Fruit fly (Drosophila melanogaster) whole organism, embryonic: Measurements from ENCODE around the gene Spn27A.

Experiments
- Ada2b ChIP-seq: fragments of 200-800 bp; sonication (Bioruptor generic); IDR thresholded peaks from 2 replicates; pipeline ENCODE4 v1.3.6; 2022; ENCODE audit warnings: missing biosample characterization, missing genetic modification characterization
- Antp ChIP-seq: fragments of 200-800 bp; sonication (Bioruptor generic); optimal IDR thresholded peaks from 3 replicates; lab custom pipeline; 2016; ENCODE audit warnings: missing biosample characterization, missing genetic modification characterization
- CG10267 ChIP-seq: fragments of 200-800 bp; sonication (Bioruptor generic); optimal IDR thresholded peaks from 2 replicates; lab custom pipeline; 2018; ENCODE audit warnings: missing biosample characterization, mild to moderate bottlenecking, missing genetic modification characterization, moderate library complexity
- CG10654 ChIP-seq: fragments of 200-800 bp; sonication (Bioruptor generic); optimal IDR thresholded peaks from 2 replicates; lab custom pipeline; 2016; ENCODE audit warnings: missing biosample characterization, missing genetic modification characterization
- CG10959 ChIP-seq: fragments of 200-800 bp; sonication (Bioruptor generic); IDR thresholded peaks from 2 replicates; pipeline ENCODE4 v1.3.6; 2022; ENCODE audit warnings: missing biosample characterization, missing genetic modification characterization
- CG10979 ChIP-seq: fragments of 200-800 bp; sonication (Bioruptor generic); optimal IDR thresholded peaks from 2 replicates; lab custom pipeline; 2018; ENCODE audit warnings: missing biosample characterization, mild to moderate bottlenecking, missing genetic modification characterization, moderate library complexity
- CG14710 ChIP-seq: fragments of 200-800 bp; sonication (Bioruptor generic); optimal IDR thresholded peaks from 3 replicates; lab custom pipeline; 2019; ENCODE audit warnings: missing biosample characterization, mild to moderate bottlenecking, missing genetic modification characterization, moderate library complexity
- CG1603 ChIP-seq: fragments of 200-800 bp; sonication (Bioruptor generic); optimal IDR thresholded peaks from 2 replicates; lab custom pipeline; 2019; ENCODE audit warnings: missing biosample characterization, mild to moderate bottlenecking, missing genetic modification characterization, moderate library complexity
- CG17359 ChIP-seq: fragments of 200-800 bp; sonication (Bioruptor generic); optimal IDR thresholded peaks from 3 replicates; lab custom pipeline; 2018; ENCODE audit warnings: missing biosample characterization, mild to moderate bottlenecking, missing genetic modification characterization, moderate library complexity
- CG1792 ChIP-seq: fragments of 200-800 bp; sonication (Bioruptor generic); optimal IDR thresholded peaks from 2 replicates; lab custom pipeline; 2016; ENCODE audit warnings: missing biosample characterization, missing genetic modification characterization
- CG18262 ChIP-seq: fragments of 200-800 bp; optimal IDR thresholded peaks from 3 replicates; lab custom pipeline; 2019; ENCODE audit warnings: missing biosample characterization, mild to moderate bottlenecking, missing genetic modification characterization, moderate library complexity
- CG2199 ChIP-seq: fragments of 200-800 bp; sonication (Bioruptor generic); IDR thresholded peaks from 3 replicates; pipeline ENCODE4 v1.3.6; 2022; ENCODE audit warnings: missing biosample characterization, missing genetic modification characterization
- CG2875 ChIP-seq: fragments of 200-800 bp; sonication (Bioruptor generic); optimal IDR thresholded peaks from 2 replicates; lab custom pipeline; 2017; ENCODE audit warnings: missing biosample characterization, mild to moderate bottlenecking, missing genetic modification characterization, missing genetic modification reagents
- CG3163 ChIP-seq: fragments of 200-800 bp; sonication (Bioruptor generic); optimal IDR thresholded peaks from 3 replicates; lab custom pipeline; 2016; ENCODE audit warnings: missing biosample characterization, missing genetic modification characterization
- CG42726 ChIP-seq: fragments of 200-800 bp; sonication (Bioruptor generic); IDR thresholded peaks from 2 replicates; pipeline ENCODE4 v1.3.6; 2022; ENCODE audit warnings: missing biosample characterization, missing genetic modification characterization; ENCODE audit not compliant: partially characterized antibody
- CG4360 ChIP-seq: fragments of 200-800 bp; sonication (Bioruptor generic); IDR thresholded peaks from 2 replicates; pipeline ENCODE4 v1.3.6; 2022; ENCODE audit warnings: missing biosample characterization, missing genetic modification characterization
- CG6791 ChIP-seq: fragments of 200-800 bp; sonication (Bioruptor generic); IDR thresholded peaks from 3 replicates; pipeline ENCODE4 v1.3.6; 2022; ENCODE audit warnings: missing biosample characterization, missing genetic modification characterization; ENCODE audit not compliant: partially characterized antibody
- CG6813 ChIP-seq: fragments of 200-800 bp; sonication (Bioruptor generic); optimal IDR thresholded peaks from 2 replicates; lab custom pipeline; 2017; ENCODE audit warnings: missing biosample characterization, missing genetic modification characterization, mild to moderate bottlenecking, moderate library complexity, missing genetic modification reagents
- CG8089 ChIP-seq: fragments of 200-800 bp; sonication (Bioruptor generic); optimal IDR thresholded peaks from 3 replicates; lab custom pipeline; 2016; ENCODE audit warnings: missing biosample characterization, missing genetic modification characterization
- CG8388 ChIP-seq: fragments of 200-800 bp; sonication (Bioruptor generic); optimal IDR thresholded peaks from 2 replicates; lab custom pipeline; 2019; ENCODE audit warnings: missing biosample characterization, mild to moderate bottlenecking, missing genetic modification characterization, moderate library complexity
- CG9727 ChIP-seq: fragments of 200-800 bp; sonication (Bioruptor generic); optimal IDR thresholded peaks from 3 replicates; lab custom pipeline; 2017; ENCODE audit warnings: missing biosample characterization, mild to moderate bottlenecking, missing genetic modification characterization
- CG9797 ChIP-seq: fragments of 200-800 bp; sonication (Bioruptor generic); optimal IDR thresholded peaks from 3 replicates; lab custom pipeline; 2018; ENCODE audit warnings: missing biosample characterization, mild to moderate bottlenecking, missing genetic modification characterization
- Doc3 ChIP-seq: fragments of 200-800 bp; sonication (Bioruptor generic); IDR thresholded peaks from 3 replicates; pipeline ENCODE4 v1.3.6; 2022; ENCODE audit warnings: missing biosample characterization, missing genetic modification characterization; ENCODE audit not compliant: partially characterized antibody
- Fer2 ChIP-seq: fragments of 200-800 bp; sonication (Bioruptor generic); optimal IDR thresholded peaks from 2 replicates; lab custom pipeline; 2018; ENCODE audit warnings: missing biosample characterization, mild to moderate bottlenecking, missing genetic modification characterization, moderate library complexity
- Hr51 ChIP-seq, 2 experiments: fragments of 200-800 bp; sonication (Bioruptor generic); optimal IDR thresholded peaks; 2 replicates in 1 of 2; 3 replicates in 1 of 2; lab custom pipeline; 2016 to 2018; ENCODE audit warnings: missing biosample characterization in 2 of 2, missing genetic modification characterization in 2 of 2, mild to moderate bottlenecking in 1 of 2, moderate library complexity in 1 of 2
- Jarid2 ChIP-seq: fragments of 200-800 bp; sonication (Bioruptor generic); optimal IDR thresholded peaks from 3 replicates; lab custom pipeline; 2017; ENCODE audit warnings: mild to moderate bottlenecking, missing biosample characterization, missing genetic modification reagents, missing genetic modification characterization
- Med ChIP-seq: fragments of 200-800 bp; sonication (Bioruptor generic); peaks from one replicate; lab custom pipeline; 2016; ENCODE audit warnings: missing biosample characterization, missing genetic modification characterization, mild to moderate bottlenecking, inconsistent platforms, moderate library complexity
- Nf-YB ChIP-seq: fragments of 200-800 bp; sonication (Bioruptor generic); optimal IDR thresholded peaks from 3 replicates; lab custom pipeline; 2019; ENCODE audit warnings: missing biosample characterization, mild to moderate bottlenecking, missing genetic modification characterization, moderate library complexity
- Pdp1 ChIP-seq, 2 experiments: fragments of 200-800 bp; sonication (Bioruptor generic); optimal IDR thresholded peaks; 3 replicates each; lab custom pipeline; 2016; ENCODE audit warnings: missing biosample characterization in 2 of 2, missing genetic modification characterization in 2 of 2, mild to moderate bottlenecking in 1 of 2, moderate library complexity in 1 of 2
- Rx ChIP-seq: fragments of 200-800 bp; sonication (Bioruptor generic); IDR thresholded peaks from 2 replicates; pipeline ENCODE4 v1.3.6; 2022; ENCODE audit warnings: missing biosample characterization, missing genetic modification characterization
- Sox102F ChIP-seq: fragments of 200-800 bp; sonication (Bioruptor generic); optimal IDR thresholded peaks from 2 replicates; lab custom pipeline; 2018; ENCODE audit warnings: missing biosample characterization, mild to moderate bottlenecking, missing genetic modification characterization, moderate library complexity
- bab2 ChIP-seq: fragments of 200-800 bp; sonication (Bioruptor generic); optimal IDR thresholded peaks from 2 replicates; lab custom pipeline; 2016; ENCODE audit warnings: missing biosample characterization, missing genetic modification characterization
- cg ChIP-seq: fragments of 200-800 bp; sonication (Bioruptor generic); optimal IDR thresholded peaks from 3 replicates; lab custom pipeline; 2019; ENCODE audit warnings: missing biosample characterization, mild to moderate bottlenecking, missing genetic modification characterization, moderate library complexity
- fd96Cb ChIP-seq: fragments of 200-800 bp; sonication (Bioruptor generic); optimal IDR thresholded peaks from 2 replicates; lab custom pipeline; 2018; ENCODE audit warnings: missing biosample characterization, mild to moderate bottlenecking, missing genetic modification characterization, moderate library complexity
- fu2 ChIP-seq: fragments of 200-800 bp; sonication (Bioruptor generic); optimal IDR thresholded peaks from 2 replicates; lab custom pipeline; 2016; ENCODE audit warnings: missing biosample characterization, missing genetic modification characterization
- gem ChIP-seq: fragments of 200-800 bp; sonication (Bioruptor generic); optimal IDR thresholded peaks from 2 replicates; lab custom pipeline; 2019; ENCODE audit warnings: missing biosample characterization, mild to moderate bottlenecking, missing genetic modification characterization, moderate library complexity
- gfzf ChIP-seq: fragments of 200-800 bp; sonication (Bioruptor generic); optimal IDR thresholded peaks from 2 replicates; lab custom pipeline; 2016; ENCODE audit warnings: missing biosample characterization, mild to moderate bottlenecking, missing genetic modification characterization, moderate library complexity
- gt ChIP-seq: fragments of 200-800 bp; sonication (Bioruptor generic); IDR thresholded peaks from 2 replicates; pipeline ENCODE4 v1.3.6; 2022; ENCODE audit warnings: missing biosample characterization, missing genetic modification characterization
- odd ChIP-seq: fragments of 200-800 bp; sonication (Bioruptor generic); optimal IDR thresholded peaks from 2 replicates; lab custom pipeline; 2017; ENCODE audit warnings: missing biosample characterization, mild to moderate bottlenecking, missing genetic modification characterization
- org-1 ChIP-seq: fragments of 200-800 bp; sonication (Bioruptor generic); optimal IDR thresholded peaks from 2 replicates; lab custom pipeline; 2017; ENCODE audit warnings: missing biosample characterization, missing genetic modification characterization
- phol ChIP-seq: fragments of 200-800 bp; sonication (Bioruptor generic); optimal IDR thresholded peaks from 3 replicates; lab custom pipeline; 2018; ENCODE audit warnings: missing biosample characterization, mild to moderate bottlenecking, missing genetic modification characterization, moderate library complexity
- pnt ChIP-seq: fragments of 200-800 bp; sonication (Bioruptor generic); optimal IDR thresholded peaks from 3 replicates; lab custom pipeline; 2016; ENCODE audit warnings: missing biosample characterization, missing genetic modification characterization
- pum ChIP-seq: fragments of 200-800 bp; sonication (Bioruptor generic); optimal IDR thresholded peaks from 2 replicates; lab custom pipeline; 2016; ENCODE audit warnings: missing biosample characterization, missing genetic modification characterization
- row ChIP-seq: fragments of 200-800 bp; sonication (Bioruptor generic); IDR thresholded peaks from 3 replicates; pipeline ENCODE4 v1.3.6; 2022; ENCODE audit warnings: missing biosample characterization, missing genetic modification characterization
- sens ChIP-seq: fragments of 200-800 bp; sonication (Bioruptor generic); peaks from one replicate; lab custom pipeline; 2016; ENCODE audit warnings: missing biosample characterization, missing genetic modification characterization
- trem ChIP-seq: fragments of 200-800 bp; optimal IDR thresholded peaks from 3 replicates; lab custom pipeline; 2019; ENCODE audit warnings: missing biosample characterization, mild to moderate bottlenecking, missing genetic modification characterization, moderate library complexity
- ttk ChIP-seq: fragments of 200-800 bp; sonication (Bioruptor generic); IDR thresholded peaks from 2 replicates; pipeline ENCODE4 v2.1.2; 2022; ENCODE audit warnings: missing biosample characterization, missing genetic modification characterization
- z ChIP-seq: fragments of 200-800 bp; sonication (Bioruptor generic); IDR thresholded peaks from 3 replicates; pipeline ENCODE4 v1.3.6; 2022; ENCODE audit warnings: missing biosample characterization, missing genetic modification characterization

The Spn27A gene

DNA sequence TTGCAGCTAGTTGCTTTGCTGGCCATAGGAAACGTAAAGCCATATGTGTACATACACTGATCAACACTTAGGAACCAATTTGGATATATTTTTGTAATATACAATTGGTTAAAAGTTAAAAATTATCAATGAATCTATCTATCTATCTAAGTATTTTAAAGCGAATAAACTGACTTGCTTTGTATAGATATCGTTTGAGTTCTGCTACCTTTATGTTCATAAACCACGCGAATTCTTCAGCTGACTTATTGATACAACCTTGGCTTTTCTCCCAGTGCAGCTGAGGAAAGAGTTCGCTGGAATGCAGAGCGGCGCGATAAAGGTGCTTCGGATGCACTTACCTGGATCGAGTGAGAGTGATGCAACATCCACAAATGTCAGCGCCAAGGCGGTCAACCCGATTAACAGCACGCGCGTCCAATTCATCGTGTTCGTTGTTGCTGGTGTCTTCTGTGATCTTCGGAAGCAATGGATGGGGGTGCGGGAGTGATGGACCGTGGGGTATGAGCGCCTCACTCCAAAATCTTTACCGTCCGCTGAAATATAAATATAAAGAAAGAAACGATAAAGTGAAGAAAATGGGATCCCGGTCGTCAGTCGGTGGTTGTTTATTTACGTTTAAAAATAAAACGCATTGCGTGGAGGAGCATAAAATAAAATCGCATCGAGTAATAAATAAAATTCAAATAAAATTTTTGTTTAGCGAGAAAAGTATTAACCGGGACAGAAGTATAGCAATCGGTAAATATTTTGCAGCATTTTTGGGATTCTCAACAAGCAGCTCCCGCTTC is 28.5 kb upstream of the Spn27A start (continued):
- TF ChIP-seq Antp (GFP tag; lab: Kevin White, UChicago): no peak
- TF ChIP-seq Rx: 0 out of 2 replicates have a peak, but pooled peaks have one; percentile 14
- TF ChIP-seq CG10654: no peak
- 0 out of 3 replicates have a peak, but pooled peaks have one; percentile 28 for TF ChIP-seq CG2199 (GFP tag; lab: Robert Waterston, UW)
- TF ChIP-seq pum: no peak
- no peak for TF ChIP-seq ttk (GFP tag; lab: Robert Waterston, UW)
- TF ChIP-seq phol: peak; percentile 33
- peak; percentile 59 for TF ChIP-seq sens (GFP tag; lab: Kevin White, UChicago)
- peak in 1 of 2 experiments; percentile 66 for TF ChIP-seq Pdp1 (GFP tag; optimal IDR thresholded peaks at IDR 0.05; lab: Kevin White, UChicago)
- TF ChIP-seq CG8388 (GFP tag; lab: Kevin White, UChicago): peak; percentile 5
- no peak for TF ChIP-seq odd (GFP tag; lab: Kevin White, UChicago)
- TF ChIP-seq cg (GFP tag; lab: Kevin White, UChicago): no peak
- TF ChIP-seq Sox102F (GFP tag; lab: Kevin White, UChicago): peak; percentile 32
- TF ChIP-seq gfzf (GFP tag; lab: Kevin White, UChicago): no peak
- peak; percentile 2 for TF ChIP-seq fd96Cb (tag; lab: Kevin White, UChicago)
- TF ChIP-seq row (GFP tag; lab: Robert Waterston, UW): 0 out of 3 replicates have a peak, but pooled peaks have one; percentile 28
- TF ChIP-seq CG42726: no peak
- TF ChIP-seq Hr51 (GFP tag; optimal IDR thresholded peaks at IDR 0.05; lab: Kevin White, UChicago): peak in 1 of 2 experiments; percentile 4
- peak; percentile 31 for TF ChIP-seq CG17359
- peak; percentile 26 for TF ChIP-seq Med (GFP tag; lab: Kevin White, UChicago)
- TF ChIP-seq gem: peak; percentile 37
- TF ChIP-seq CG10267 (tag; lab: Kevin White, UChicago): peak; percentile 6
- TF ChIP-seq CG10979 (tag; lab: Kevin White, UChicago): peak; percentile 30
- TF ChIP-seq, all 482 proteins: peak for 32

DNA sequence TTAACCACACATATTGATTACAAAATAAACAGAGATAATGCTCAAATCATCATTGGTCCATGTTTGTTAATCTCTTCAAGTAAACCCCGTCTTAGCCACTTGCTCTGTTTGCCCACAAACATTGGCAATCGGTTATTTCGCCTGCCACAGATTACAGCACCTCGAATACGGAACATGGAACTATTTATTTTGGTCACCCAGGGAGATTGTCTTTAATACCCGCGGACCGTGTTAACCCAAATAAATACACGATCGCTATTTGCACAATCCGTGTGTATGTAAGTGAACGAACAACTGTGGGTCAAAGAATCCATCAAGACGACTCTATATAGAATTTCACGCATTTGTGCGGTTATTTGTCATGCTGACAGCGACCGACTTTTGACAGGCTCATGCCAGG is 27.6 kb upstream of the Spn27A start:
- TF ChIP-seq CG9797 (GFP tag; lab: Kevin White, UChicago) (no peak), CG9727 (GFP tag; lab: Kevin White, UChicago) (peak; percentile 85), Ada2b (GFP tag; lab: Robert Waterston, UW) (no peak), bab2 (peak; percentile 54), Med (GFP tag; lab: Kevin White, UChicago) (peak; percentile 84), Nf-YB (GFP tag; lab: Kevin White, UChicago) (peak; percentile 37), org-1 (GFP tag; lab: Kevin White, UChicago) (peak; percentile 73), z (GFP tag; lab: Robert Waterston, UW) (no peak), Doc3 (GFP tag; lab: Robert Waterston, UW) (no peak), CG14710 (tag; lab: Kevin White, UChicago) (peak; percentile 57), CG4360 (GFP tag; lab: Robert Waterston, UW) (peak; percentile 45), Jarid2 (GFP tag; lab: Kevin White, UChicago) (no peak), trem (tag; lab: Kevin White, UChicago) (peak; percentile 5), CG18262 (peak; percentile 43), CG3163 (GFP tag; lab: Kevin White, UChicago) (peak; percentile 8), Fer2 (no peak), CG2875 (peak; percentile 53), pnt (peak; percentile 6), CG1792 (peak; percentile 44), CG6813 (GFP tag; lab: Kevin White, UChicago) (peak; percentile 82), CG10959 (GFP tag; lab: Robert Waterston, UW) (0 out of 2 replicates have a peak, but pooled peaks have one; percentile 7), fu2 (no peak), CG1603 (tag; lab: Kevin White, UChicago) (peak; percentile 70), CG6791 (GFP tag; lab: Robert Waterston, UW) (no peak), gt (GFP tag; lab: Robert Waterston, UW) (no peak), CG8089 (GFP tag; lab: Kevin White, UChicago) (peak; percentile 66)
